Worm (Caenorhabditis elegans) whole organism, early embryonic: Measurements from ENCODE around the gene srx-54.

Source experiments
- B0310.2 ChIP-seq: sonication (generic microtip); optimal IDR thresholded peaks from 2 replicates; lab custom pipeline; 2016; ENCODE audit warnings: mild to moderate bottlenecking, missing genetic modification characterization, missing compliant biosample characterization
- F13C5.2 ChIP-seq: sonication (generic microtip); optimal IDR thresholded peaks from 2 replicates; lab custom pipeline; 2017; ENCODE audit warnings: mild to moderate bottlenecking, missing genetic modification characterization, inconsistent platforms, missing compliant biosample characterization
- aly-1 ChIP-seq: sonication (generic microtip); optimal IDR thresholded peaks from 2 replicates; lab custom pipeline; 2016; ENCODE audit warnings: missing genetic modification characterization, missing compliant biosample characterization
- ama-1 ChIP-seq: fragments of 150-350 bp; optimal IDR thresholded peaks from 2 replicates; lab custom pipeline; 2014
- ceh-13 ChIP-seq: fragments of 200-800 bp; sonication (Bioruptor generic); optimal IDR thresholded peaks from 2 replicates; lab custom pipeline; 2018; ENCODE audit warnings: mild to moderate bottlenecking, missing genetic modification characterization, missing compliant biosample characterization
- ceh-36 ChIP-seq: sonication (generic microtip); optimal IDR thresholded peaks from 2 replicates; lab custom pipeline; 2016; ENCODE audit warnings: missing genetic modification characterization, inconsistent platforms, missing compliant biosample characterization
- ets-7 ChIP-seq: sonication (generic microtip); optimal IDR thresholded peaks from 2 replicates; lab custom pipeline; 2016; ENCODE audit warnings: missing genotype, missing genetic modification characterization, missing compliant biosample characterization
- flt-1 ChIP-seq: fragments of 200-800 bp; sonication (Bioruptor generic); IDR thresholded peaks from 2 replicates; pipeline ENCODE4 v1.3.6; 2022; ENCODE audit warnings: missing genetic modification characterization, missing compliant biosample characterization
- hmbx-1 ChIP-seq: sonication (generic microtip); optimal IDR thresholded peaks from 2 replicates; lab custom pipeline; 2016; ENCODE audit warnings: mild to moderate bottlenecking, missing genetic modification characterization, missing compliant biosample characterization
- hmg-4 ChIP-seq: fragments of 200-800 bp; sonication (Bioruptor generic); optimal IDR thresholded peaks from 2 replicates; lab custom pipeline; 2018; ENCODE audit warnings: mild to moderate bottlenecking, missing genetic modification characterization, missing compliant biosample characterization
- hnd-1 ChIP-seq: sonication (generic microtip); optimal IDR thresholded peaks from 2 replicates; lab custom pipeline; 2016; ENCODE audit warnings: missing genetic modification characterization, missing compliant biosample characterization
- pes-1 ChIP-seq: fragments of 200-800 bp; sonication (Bioruptor generic); IDR thresholded peaks from 2 replicates; pipeline ENCODE4 v1.3.6; 2022; ENCODE audit warnings: missing genetic modification reagents, missing genetic modification characterization, missing compliant biosample characterization
- scrt-1 ChIP-seq: fragments of 200-800 bp; sonication (Bioruptor generic); IDR thresholded peaks from 2 replicates; pipeline ENCODE4 v1.3.6; 2022; ENCODE audit warnings: missing genetic modification characterization, missing compliant biosample characterization
- sea-1 ChIP-seq: fragments of 200-800 bp; sonication (Bioruptor generic); conservative IDR thresholded peaks from 2 replicates; pipeline ENCODE4 v1.3.6; 2022; ENCODE audit warnings: missing genetic modification characterization, missing compliant biosample characterization
- tbx-11 ChIP-seq: fragments of 200-800 bp; sonication (Bioruptor generic); IDR thresholded peaks from 2 replicates; pipeline ENCODE4 v1.3.6; 2022; ENCODE audit warnings: missing genetic modification characterization, missing compliant biosample characterization
- tbx-37 ChIP-seq: fragments of 200-800 bp; sonication (Bioruptor generic); conservative IDR thresholded peaks from 2 replicates; pipeline ENCODE4 v1.3.6; 2022; ENCODE audit warnings: missing genetic modification reagents, missing genetic modification characterization, missing compliant biosample characterization
- tra-4 ChIP-seq: sonication (generic microtip); optimal IDR thresholded peaks from 2 replicates; lab custom pipeline; 2017; ENCODE audit warnings: missing genetic modification characterization, missing compliant biosample characterization

Gene srx-54

ce11 chrV:17013232-17013631 lies 38.2 kb downstream of the srx-54 start, which contains the start of gene clec-241:
Gene clec-241 (minus strand): TSS chrV:17013332.
- no peak for TF ChIP-seq tra-4
- TF ChIP-seq flt-1: no peak
- TF ChIP-seq sea-1 (GFP tag; lab: Robert Waterston, UW): no peak
- no peak for TF ChIP-seq hmg-4 (GFP tag; lab: Kevin White, UChicago)
- TF ChIP-seq hmbx-1 (tag; lab: Kevin White, UChicago): no peak
- no peak for TF ChIP-seq ets-7 (tag; lab: Kevin White, UChicago)
- TF ChIP-seq ama-1: no peak

DNA sequence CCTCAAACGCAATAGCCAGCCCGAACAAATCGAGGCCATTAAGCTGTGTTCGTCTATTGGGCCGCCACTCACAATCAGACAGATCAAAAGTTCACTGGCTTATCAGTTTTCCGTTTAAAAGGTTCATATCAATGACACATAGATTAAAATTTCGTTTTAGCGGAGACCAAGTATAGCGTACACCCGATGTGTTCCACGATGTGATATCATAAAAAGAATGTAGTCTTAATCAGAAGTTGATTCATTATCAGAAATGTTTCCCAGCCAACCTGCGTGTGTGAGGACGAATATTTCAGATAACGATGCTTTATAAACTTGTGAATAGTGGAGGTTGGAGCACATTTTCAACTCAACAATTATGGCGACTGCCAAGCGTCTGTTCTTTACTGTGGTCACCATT lies 39.0 kb downstream of the srx-54 start, which contains the start of gene clc-13:
TSS of gene clc-13 (plus strand) at position 359 of the 400 bp plus-strand sequence.
- TF ChIP-seq flt-1: no peak
- TF ChIP-seq hmg-4 (GFP tag; lab: Kevin White, UChicago): no peak
- TF ChIP-seq aly-1 (tag; lab: Kevin White, UChicago): no peak
- no peak for TF ChIP-seq ets-7 (tag; lab: Kevin White, UChicago)

ce11 chrV:17016787-17017186 lies 41.8 kb downstream of the srx-54 start, which contains the start of gene srh-97:
Gene srh-97 (plus strand): TSS chrV:17017087.
- TF ChIP-seq ama-1: no peak
- TF ChIP-seq sea-1 (GFP tag; lab: Robert Waterston, UW): no peak
- TF ChIP-seq hnd-1 (tag; lab: Kevin White, UChicago): no peak
- no peak for TF ChIP-seq tbx-11 (GFP tag; lab: Robert Waterston, UW)
- no peak for TF ChIP-seq pes-1 (GFP tag; lab: Robert Waterston, UW)
- no peak for TF ChIP-seq F13C5.2 (tag; lab: Kevin White, UChicago)
- TF ChIP-seq scrt-1: no peak
- TF ChIP-seq tbx-37 (GFP tag; lab: Robert Waterston, UW): no peak
- TF ChIP-seq B0310.2 (tag; lab: Kevin White, UChicago): no peak
- TF ChIP-seq ceh-13: no peak
- no peak for TF ChIP-seq hmbx-1 (tag; lab: Kevin White, UChicago)
- no peak for TF ChIP-seq ets-7 (tag; lab: Kevin White, UChicago)

DNA sequence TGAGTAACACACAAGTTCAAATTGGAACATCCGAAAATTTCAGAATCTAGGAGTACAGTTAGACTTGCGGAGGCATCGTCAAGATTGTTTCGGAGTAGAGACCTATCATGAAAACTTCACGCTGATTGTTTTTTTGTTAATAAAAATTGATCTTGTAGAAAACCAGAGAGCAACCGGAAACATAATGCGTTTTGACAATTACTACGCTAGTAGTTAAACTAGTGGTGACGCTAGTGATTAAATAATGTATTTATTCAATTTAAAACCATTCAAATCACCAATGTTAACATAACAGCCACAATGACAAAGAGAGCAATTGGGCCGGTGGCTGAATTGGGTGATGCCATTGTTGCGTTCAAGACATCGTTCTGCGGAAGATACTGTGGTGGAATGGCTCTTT lies 44.7 kb downstream of the srx-54 start, which contains the start of gene F49H6.17:
TSS of gene F49H6.17 (plus strand) at position 301 of the 400 bp plus-strand sequence.
- TF ChIP-seq tbx-37 (GFP tag; lab: Robert Waterston, UW) (no peak), ama-1 (no peak), hmg-4 (GFP tag; lab: Kevin White, UChicago) (no peak), hmbx-1 (tag; lab: Kevin White, UChicago) (no peak), ceh-13 (no peak), ets-7 (tag; lab: Kevin White, UChicago) (no peak), hnd-1 (tag; lab: Kevin White, UChicago) (no peak), B0310.2 (tag; lab: Kevin White, UChicago) (no peak), scrt-1 (no peak)

- no peak for TF ChIP-seq tbx-11 (GFP tag; lab: Robert Waterston, UW)
- TF ChIP-seq sea-1 (GFP tag; lab: Robert Waterston, UW): no peak
- no peak for TF ChIP-seq aly-1 (tag; lab: Kevin White, UChicago)
- TF ChIP-seq scrt-1: no peak
- no peak for TF ChIP-seq ets-7 (tag; lab: Kevin White, UChicago)
- no peak for TF ChIP-seq ceh-13
Measured at ce11 chrV:17021361-17021760, 46.3 kb downstream of the srx-54 start, which contains the start of gene F49H6.12. Gene F49H6.12 (minus strand): TSS chrV:17021461.

DNA sequence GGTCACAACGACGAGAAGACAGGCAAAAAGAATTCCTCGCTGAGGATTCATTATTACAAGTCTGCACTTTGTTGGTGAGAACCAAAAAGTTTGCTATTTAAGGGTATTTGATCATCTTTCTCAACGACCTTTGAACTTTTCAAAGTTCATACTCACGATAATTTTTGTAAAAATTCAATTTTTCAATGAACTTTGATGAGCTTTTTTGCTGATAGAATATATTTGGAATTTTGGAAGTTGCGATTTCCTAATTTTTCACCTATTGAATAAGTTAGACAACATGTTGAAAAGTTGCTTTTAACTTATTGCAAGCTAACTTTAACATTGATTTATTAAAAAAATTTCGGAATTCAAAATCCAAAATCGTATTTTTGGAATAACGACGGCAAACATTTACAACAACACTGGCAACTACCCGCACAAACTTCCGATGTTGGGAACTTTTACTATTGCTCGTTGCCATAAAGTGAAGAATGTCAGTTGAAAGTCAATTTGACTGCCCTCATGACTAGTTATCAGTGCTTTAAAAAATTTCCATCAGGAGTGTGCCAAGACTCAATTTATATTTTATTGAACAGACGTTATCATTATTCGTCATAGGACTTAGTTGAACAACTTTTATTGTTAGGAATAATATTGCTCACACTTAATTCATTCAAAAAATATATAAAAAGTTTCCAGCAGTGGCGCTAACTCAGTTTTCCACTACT lies 47.7 kb downstream of the srx-54 start, which contains the start of the genes F49H6.8 and F49H6.5:
TSS of gene F49H6.8 (minus strand) at position 51 of the 710 bp plus-strand sequence.
TSS of gene F49H6.5 (plus strand) at position 629 of the 710 bp plus-strand sequence.
- TF ChIP-seq ets-7 (tag; lab: Kevin White, UChicago) (no peak), tra-4 (no peak), tbx-37 (GFP tag; lab: Robert Waterston, UW) (no peak), flt-1 (no peak), ceh-36 (tag; lab: Kevin White, UChicago) (no peak), B0310.2 (tag; lab: Kevin White, UChicago) (no peak), hmg-4 (GFP tag; lab: Kevin White, UChicago) (no peak), F13C5.2 (tag; lab: Kevin White, UChicago) (no peak), sea-1 (GFP tag; lab: Robert Waterston, UW) (no peak), pes-1 (GFP tag; lab: Robert Waterston, UW) (no peak), hnd-1 (tag; lab: Kevin White, UChicago) (no peak), ceh-13 (no peak), aly-1 (tag; lab: Kevin White, UChicago) (no peak), ama-1 (no peak), scrt-1 (no peak), tbx-11 (GFP tag; lab: Robert Waterston, UW) (no peak), hmbx-1 (tag; lab: Kevin White, UChicago) (no peak)

ce11 chrV:17026289-17026688 lies 51.3 kb downstream of the srx-54 start, which contains the start of gene F49H6.15:
Gene F49H6.15 (minus strand): TSS chrV:17026389.
- TF ChIP-seq hmbx-1 (tag; lab: Kevin White, UChicago) (no peak), ama-1 (no peak), pes-1 (GFP tag; lab: Robert Waterston, UW) (no peak), scrt-1 (no peak), B0310.2 (tag; lab: Kevin White, UChicago) (no peak), sea-1 (GFP tag; lab: Robert Waterston, UW) (no peak), hnd-1 (tag; lab: Kevin White, UChicago) (no peak), F13C5.2 (tag; lab: Kevin White, UChicago) (no peak), flt-1 (no peak), tra-4 (no peak)
